Worm (Caenorhabditis elegans) whole organism, late embryonic: ENCODE measurements around the gene dhhc-13.
A peak's percentile ranks its signal among the peaks of the same experiment; 100 is the strongest.

ENCODE experiments used
- C08G9.2 ChIP-seq: sonication (generic microtip); optimal IDR thresholded peaks from 2 replicates; lab custom pipeline; 2016; ENCODE audit warnings: mild to moderate bottlenecking, missing genetic modification characterization, moderate library complexity, missing compliant biosample characterization
- K02D7.2 ChIP-seq: sonication (generic microtip); optimal IDR thresholded peaks from 2 replicates; lab custom pipeline; 2017; ENCODE audit warnings: mild to moderate bottlenecking, missing genetic modification characterization, missing compliant biosample characterization
- K09A11.1 ChIP-seq: sonication (generic microtip); optimal IDR thresholded peaks from 2 replicates; lab custom pipeline; 2017; ENCODE audit warnings: antibody characterized with exemption, mild to moderate bottlenecking, missing genetic modification characterization, missing compliant biosample characterization; ENCODE audit not compliant: insufficient read depth
- T23F11.4 ChIP-seq: fragments of 200-800 bp; sonication (Bioruptor generic); optimal IDR thresholded peaks from 2 replicates; lab custom pipeline; 2018; ENCODE audit warnings: mild to moderate bottlenecking, missing genetic modification characterization, missing compliant biosample characterization
- ahr-1 ChIP-seq: sonication (generic microtip); optimal IDR thresholded peaks from 2 replicates; lab custom pipeline; 2016; ENCODE audit warnings: missing genetic modification characterization, missing compliant biosample characterization
- ceh-18 ChIP-seq: sonication (generic microtip); optimal IDR thresholded peaks from 2 replicates; lab custom pipeline; 2016; ENCODE audit warnings: missing genetic modification characterization, missing compliant biosample characterization
- ceh-24 ChIP-seq: sonication (generic microtip); optimal IDR thresholded peaks from 2 replicates; lab custom pipeline; 2016; ENCODE audit warnings: mild to moderate bottlenecking, missing genetic modification characterization, missing compliant biosample characterization
- ceh-30 ChIP-seq: fragments of 150-350 bp; optimal IDR thresholded peaks from 2 replicates; lab custom pipeline; 2014; ENCODE audit warnings: missing biosample characterization, missing genetic modification characterization
- ceh-45 ChIP-seq: fragments of 200-800 bp; sonication (Bioruptor generic); IDR thresholded peaks from 2 replicates; pipeline ENCODE4 v1.3.6; 2022; ENCODE audit warnings: missing genetic modification reagents, missing genetic modification characterization, missing compliant biosample characterization
- ceh-48 ChIP-seq: sonication (generic microtip); optimal IDR thresholded peaks from 2 replicates; lab custom pipeline; 2016; ENCODE audit warnings: missing genetic modification characterization, inconsistent platforms, missing compliant biosample characterization
- ceh-6 ChIP-seq: fragments of 200-800 bp; sonication (Bioruptor generic); optimal IDR thresholded peaks from 2 replicates; lab custom pipeline; 2018; ENCODE audit warnings: mild to moderate bottlenecking, missing genetic modification characterization, missing compliant biosample characterization
- dve-1 ChIP-seq: sonication (generic microtip); optimal IDR thresholded peaks from 2 replicates; lab custom pipeline; 2017; ENCODE audit warnings: antibody characterized with exemption, mild to moderate bottlenecking, missing genetic modification characterization, missing compliant biosample characterization
- elt-2 ChIP-seq: sonication (generic microtip); optimal IDR thresholded peaks from 2 replicates; lab custom pipeline; 2016; ENCODE audit warnings: missing genetic modification reagents, missing genetic modification characterization, missing compliant biosample characterization
- ets-4 ChIP-seq: sonication (generic microtip); optimal IDR thresholded peaks from 2 replicates; lab custom pipeline; 2016; ENCODE audit warnings: missing genetic modification characterization, missing compliant biosample characterization
- fkh-10 ChIP-seq: fragments of 150-350 bp; optimal IDR thresholded peaks from 2 replicates; lab custom pipeline; 2014; ENCODE audit warnings: missing biosample characterization, missing genetic modification reagents, missing genetic modification characterization
- fkh-6 ChIP-seq: sonication (generic microtip); optimal IDR thresholded peaks from 2 replicates; lab custom pipeline; 2016; ENCODE audit warnings: missing genetic modification characterization, missing compliant biosample characterization
- gmeb-2 ChIP-seq: sonication (generic microtip); optimal IDR thresholded peaks from 2 replicates; lab custom pipeline; 2016; ENCODE audit warnings: missing genetic modification characterization, inconsistent platforms, missing compliant biosample characterization
- hlh-13 ChIP-seq: fragments of 200-800 bp; sonication (Bioruptor generic); optimal IDR thresholded peaks from 2 replicates; lab custom pipeline; 2018; ENCODE audit warnings: mild to moderate bottlenecking, missing genetic modification characterization, missing compliant biosample characterization
- hlh-30 ChIP-seq: sonication (generic microtip); optimal IDR thresholded peaks from 2 replicates; lab custom pipeline; 2017; ENCODE audit warnings: antibody characterized with exemption, missing genetic modification characterization, missing compliant biosample characterization; ENCODE audit not compliant: insufficient read depth
- hlh-8 ChIP-seq: sonication (generic microtip); optimal IDR thresholded peaks from 2 replicates; lab custom pipeline; 2016; ENCODE audit warnings: missing genotype, missing genetic modification characterization, missing compliant biosample characterization
- lim-6 ChIP-seq: sonication (generic microtip); optimal IDR thresholded peaks from 2 replicates; lab custom pipeline; 2016; ENCODE audit warnings: missing genetic modification characterization, missing compliant biosample characterization
- nhr-11 ChIP-seq: fragments of 150-350 bp; optimal IDR thresholded peaks from 2 replicates; lab custom pipeline; 2014; ENCODE audit warnings: missing biosample characterization, missing genetic modification characterization
- nhr-232 ChIP-seq: sonication (generic microtip); optimal IDR thresholded peaks from 2 replicates; lab custom pipeline; 2016; ENCODE audit warnings: missing genetic modification characterization, missing compliant biosample characterization
- npax-4 ChIP-seq: sonication (generic microtip); optimal IDR thresholded peaks from 2 replicates; lab custom pipeline; 2016; ENCODE audit warnings: missing genetic modification characterization, missing compliant biosample characterization
- odd-2 ChIP-seq: sonication (generic microtip); optimal IDR thresholded peaks from 2 replicates; lab custom pipeline; 2017; ENCODE audit warnings: antibody characterized with exemption, mild to moderate bottlenecking, missing genetic modification characterization, missing compliant biosample characterization
- pha-2 ChIP-seq: sonication (generic microtip); optimal IDR thresholded peaks from 2 replicates; lab custom pipeline; 2017; ENCODE audit warnings: mild to moderate bottlenecking, missing genetic modification characterization, missing compliant biosample characterization
- pha-4 ChIP-seq: fragments of 150-350 bp; optimal IDR thresholded peaks from 2 replicates; lab custom pipeline; 2018; ENCODE audit warnings: missing biosample characterization, missing genetic modification reagents, missing genetic modification characterization
- pqm-1 ChIP-seq: sonication (generic microtip); optimal IDR thresholded peaks from 2 replicates; lab custom pipeline; 2016; ENCODE audit warnings: missing genetic modification characterization, missing compliant biosample characterization
- pros-1 ChIP-seq: fragments of 150-350 bp; optimal IDR thresholded peaks from 2 replicates; lab custom pipeline; 2014; ENCODE audit warnings: missing biosample characterization, missing genetic modification reagents, missing genetic modification characterization
- ref-2 ChIP-seq: sonication (generic microtip); optimal IDR thresholded peaks from 2 replicates; lab custom pipeline; 2016; ENCODE audit warnings: missing genetic modification characterization, missing compliant biosample characterization
- rnt-1 ChIP-seq: sonication (generic microtip); optimal IDR thresholded peaks from 2 replicates; lab custom pipeline; 2016; ENCODE audit warnings: missing genetic modification characterization, missing compliant biosample characterization
- sox-2 ChIP-seq: fragments of 200-800 bp; sonication (Bioruptor generic); IDR thresholded peaks from 2 replicates; pipeline ENCODE4 v1.3.6; 2022; ENCODE audit warnings: missing genetic modification reagents, missing genetic modification characterization, missing compliant biosample characterization
- ttx-3 ChIP-seq: sonication (generic microtip); optimal IDR thresholded peaks from 2 replicates; lab custom pipeline; 2016; ENCODE audit warnings: missing genetic modification reagents, missing genetic modification characterization, missing compliant biosample characterization
- unc-42 ChIP-seq: sonication (generic microtip); optimal IDR thresholded peaks from 2 replicates; lab custom pipeline; 2016; ENCODE audit warnings: missing genotype, missing genetic modification characterization, missing compliant biosample characterization

The dhhc-13 gene

DNA sequence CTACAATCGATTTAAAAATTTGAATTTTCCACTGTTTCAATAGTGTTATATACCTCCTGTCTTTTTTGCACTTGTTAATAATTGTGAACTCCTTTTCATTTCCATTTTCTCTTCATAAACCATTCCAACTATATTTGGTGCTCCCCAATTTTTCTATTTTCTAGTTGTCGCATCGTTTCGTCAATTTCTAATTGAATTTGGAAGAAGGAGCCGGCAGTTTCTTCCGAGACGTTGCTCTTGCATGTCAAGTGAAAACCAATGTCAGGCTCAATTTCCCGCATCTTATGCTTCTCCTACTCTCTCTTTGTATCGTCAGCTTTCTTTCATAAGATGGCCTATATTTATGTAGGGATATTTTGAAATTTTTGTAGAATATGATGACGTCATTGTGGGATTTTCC, 10.7 kb downstream of the dhhc-13 start:
- TF ChIP-seq pqm-1 (tag; lab: Kevin White, UChicago), result no peak
- peak; percentile 91 for TF ChIP-seq unc-42

DNA sequence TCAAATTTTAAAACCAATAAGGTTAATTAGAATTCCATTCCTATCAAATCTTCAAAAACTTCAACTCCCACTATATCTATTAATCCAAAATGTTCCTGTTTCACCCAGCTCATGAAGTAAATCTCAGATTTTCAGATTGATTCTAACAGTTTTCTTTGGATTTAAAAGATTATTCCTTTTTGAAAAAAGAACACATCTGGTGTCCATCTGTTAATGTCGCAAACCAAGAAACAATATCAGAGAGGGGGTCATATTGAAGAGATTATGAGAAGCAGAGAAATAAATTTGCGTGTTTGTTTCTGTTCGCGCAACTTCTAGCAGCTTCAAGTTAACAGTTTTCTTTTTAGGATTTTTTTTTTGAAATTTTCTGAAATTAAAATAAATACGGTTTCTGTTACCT, 11.8 kb downstream of the dhhc-13 start:
- TF ChIP-seq hlh-8 (tag; lab: Kevin White, UChicago) (peak; percentile 91), ceh-45 (no peak), pqm-1 (tag; lab: Kevin White, UChicago) (no peak), ttx-3 (tag; lab: Kevin White, UChicago) (no peak), hlh-13 (GFP tag; lab: Kevin White, UChicago) (no peak), hlh-30 (no peak), npax-4 (tag; lab: Kevin White, UChicago) (no peak), nhr-232 (tag; lab: Kevin White, UChicago) (no peak)
- TF ChIP-seq, all 69 proteins: peak for 1

DNA sequence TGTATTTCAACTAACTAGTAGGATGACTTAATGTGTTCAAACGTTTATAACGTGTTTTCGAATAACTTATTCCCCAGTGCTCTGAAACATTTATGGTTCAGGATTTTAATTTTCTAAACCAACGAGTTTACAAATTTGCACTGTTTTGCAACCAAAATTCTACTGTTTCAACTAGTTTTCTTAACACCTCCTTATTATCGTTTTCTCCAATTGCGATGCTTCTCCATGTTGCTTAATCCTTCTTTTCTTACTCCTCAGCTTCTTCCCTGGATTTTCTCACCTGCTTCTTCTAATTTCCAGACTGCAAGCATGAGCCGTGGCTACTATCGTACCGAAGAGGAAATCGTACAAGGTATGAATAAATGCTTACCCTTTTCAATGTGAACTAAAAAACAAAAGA, 13.2 kb downstream of the dhhc-13 start, which contains the start of gene lin-33:
TSS of gene lin-33 (plus strand) at position 301 of the 400 bp plus-strand sequence.
- no peak for TF ChIP-seq pros-1 (tag; lab: Kevin White, UChicago)
- no peak for TF ChIP-seq sox-2 (GFP tag; lab: Robert Waterston, UW)
- TF ChIP-seq odd-2 (tag; lab: Kevin White, UChicago), result no peak
- no peak for TF ChIP-seq ceh-6 (GFP tag; lab: Kevin White, UChicago)
- no peak for TF ChIP-seq ceh-18
- no peak for TF ChIP-seq ets-4 (tag; lab: Kevin White, UChicago)
- TF ChIP-seq T23F11.4 (GFP tag; lab: Kevin White, UChicago), result no peak
- TF ChIP-seq K09A11.1, result no peak
- no peak for TF ChIP-seq pha-4 (tag; lab: Kevin White, UChicago)
- TF ChIP-seq gmeb-2 (tag; lab: Kevin White, UChicago), result no peak
- TF ChIP-seq nhr-11 (tag; lab: Kevin White, UChicago), result no peak

DNA sequence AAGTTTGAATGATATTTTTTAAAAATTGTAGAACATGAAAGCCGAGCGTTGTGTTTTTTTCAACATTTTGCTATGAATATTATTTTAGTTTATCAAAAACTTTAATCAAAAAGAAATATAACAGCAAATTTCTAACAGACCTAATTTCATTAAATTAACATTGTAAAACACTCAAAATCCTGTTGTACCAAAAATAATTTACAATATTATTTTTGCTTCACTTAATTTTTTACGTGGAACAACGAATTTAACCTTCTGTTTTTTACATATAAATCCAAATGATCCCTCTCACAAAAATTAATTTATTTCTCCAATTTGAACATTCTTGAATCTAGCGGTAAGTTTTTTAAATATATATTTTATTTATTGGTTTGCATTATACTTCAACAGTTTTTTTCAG, 16.9 kb downstream of the dhhc-13 start, which contains the start of gene H32C10.1:
TSS of gene H32C10.1 (plus strand) at position 301 of the 400 bp plus-strand sequence.
- no peak for TF ChIP-seq dve-1 (tag; lab: Kevin White, UChicago)

DNA sequence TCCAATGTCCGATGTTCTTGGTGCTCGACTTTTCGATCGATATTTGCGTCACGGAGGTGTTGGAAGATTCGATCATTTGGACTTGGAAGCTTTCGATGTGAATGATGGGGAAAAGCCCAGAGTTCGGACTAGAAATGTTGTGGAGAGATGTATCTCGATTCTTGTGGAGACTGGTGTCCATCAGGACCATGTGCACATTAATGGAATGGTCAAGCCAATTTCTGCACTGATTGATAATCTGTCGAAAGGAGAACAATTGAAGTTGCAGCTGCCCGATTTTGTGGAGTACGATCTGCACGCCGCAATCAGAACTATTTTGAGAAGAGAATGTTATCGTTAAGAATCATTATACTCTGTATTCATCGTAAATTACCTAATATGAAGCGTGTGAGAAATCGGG, 20.0 kb downstream of the dhhc-13 start:
- no peak for TF ChIP-seq nhr-11 (tag; lab: Kevin White, UChicago)
- no peak for TF ChIP-seq ref-2 (tag; lab: Kevin White, UChicago)
- no peak for TF ChIP-seq lim-6 (tag; lab: Kevin White, UChicago)
- TF ChIP-seq ceh-30 (tag; lab: Kevin White, UChicago), result no peak
- no peak for TF ChIP-seq ceh-18
- no peak for TF ChIP-seq T23F11.4 (GFP tag; lab: Kevin White, UChicago)
- TF ChIP-seq fkh-6 (tag; lab: Kevin White, UChicago), result no peak
- no peak for TF ChIP-seq pros-1 (tag; lab: Kevin White, UChicago)
- TF ChIP-seq rnt-1 (tag; lab: Kevin White, UChicago), result no peak
- TF ChIP-seq odd-2 (tag; lab: Kevin White, UChicago), result no peak
- TF ChIP-seq npax-4 (tag; lab: Kevin White, UChicago), result no peak
- TF ChIP-seq ceh-24 (tag; lab: Kevin White, UChicago), result no peak
- no peak for TF ChIP-seq unc-42
- no peak for TF ChIP-seq fkh-10 (GFP tag; lab: Kevin White, UChicago)

DNA sequence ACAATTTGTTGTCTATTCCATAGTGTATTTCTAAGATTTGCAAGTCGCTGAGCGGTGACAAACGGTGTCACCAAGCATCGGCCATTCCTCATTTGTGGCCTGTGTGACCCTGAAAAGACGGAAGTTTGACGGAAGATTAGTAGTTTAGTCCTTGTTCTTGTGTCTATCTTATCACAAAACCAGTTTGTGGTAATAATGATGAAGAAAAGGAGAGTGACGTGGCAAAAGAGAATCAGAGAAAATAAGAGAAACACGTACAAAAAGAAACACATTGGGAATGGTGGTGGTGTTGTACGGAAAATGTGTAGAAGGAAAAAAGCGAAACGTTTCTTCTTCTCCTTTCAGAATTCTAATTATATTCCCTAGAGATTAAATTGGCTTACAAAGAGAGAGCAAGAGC, 22.0 kb downstream of the dhhc-13 start, which contains the start of gene mcu-1:
TSS of gene mcu-1 (minus strand) at position 109 of the 400 bp plus-strand sequence.
- TF ChIP-seq C08G9.2 (tag; lab: Kevin White, UChicago) (no peak), nhr-11 (tag; lab: Kevin White, UChicago) (no peak), K02D7.2 (tag; lab: Kevin White, UChicago) (no peak), T23F11.4 (GFP tag; lab: Kevin White, UChicago) (no peak), ceh-30 (tag; lab: Kevin White, UChicago) (no peak), pha-2 (no peak), elt-2 (tag; lab: Kevin White, UChicago) (no peak), ahr-1 (tag; lab: Kevin White, UChicago) (no peak), dve-1 (tag; lab: Kevin White, UChicago) (no peak), nhr-232 (tag; lab: Kevin White, UChicago) (no peak), lim-6 (tag; lab: Kevin White, UChicago) (no peak), ceh-48 (no peak), rnt-1 (tag; lab: Kevin White, UChicago) (no peak)
